Fruit fly (Drosophila melanogaster): Measurements from ENCODE around the gene sturkopf.

Gene sturkopf

DNA sequence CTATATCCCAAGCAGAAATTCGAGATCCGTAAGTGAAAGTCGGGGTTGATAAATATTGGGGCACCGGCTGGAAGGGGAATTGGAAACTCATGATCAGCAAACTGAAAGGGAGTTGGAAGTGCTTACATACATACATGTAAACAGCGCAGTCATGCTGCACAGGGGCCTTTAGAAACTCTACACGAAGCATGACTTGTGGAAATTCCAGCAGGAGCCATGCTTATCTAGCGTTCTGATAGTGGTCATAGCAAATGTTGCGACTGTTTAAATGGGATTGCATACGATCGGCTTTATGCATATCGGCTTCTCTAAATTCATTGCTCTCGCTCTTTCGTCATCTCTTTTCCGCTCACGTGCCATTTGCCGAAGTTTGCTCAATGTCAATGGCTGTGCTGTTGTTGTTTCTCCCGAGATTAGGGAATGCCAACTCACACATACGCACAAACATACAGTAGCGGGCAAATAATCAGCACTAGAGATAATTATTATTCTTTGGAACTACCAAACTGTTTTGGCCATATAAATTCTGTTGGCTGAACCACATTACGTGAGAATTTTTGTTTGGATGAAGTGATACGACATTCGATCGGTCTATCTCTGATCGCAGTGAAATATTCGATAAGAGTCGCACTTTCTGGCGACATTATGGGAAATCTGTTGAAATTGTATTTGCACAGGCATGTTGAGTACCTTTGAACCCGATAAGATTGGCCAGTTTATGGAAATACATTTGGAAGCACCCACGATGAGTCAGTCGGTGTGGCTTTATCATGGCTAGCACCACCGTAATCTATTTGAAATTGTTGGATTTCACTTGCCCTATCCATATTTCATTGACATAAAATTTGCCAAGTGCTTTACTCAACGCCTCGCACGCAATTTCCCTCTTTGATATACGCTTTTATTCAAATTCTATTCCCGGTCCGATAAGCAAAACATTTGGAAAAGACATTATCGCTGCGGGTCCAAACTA lies 23.1 kb upstream of the sturkopf start (continued):
- TF ChIP-seq Dll (GFP tag; IDR thresholded peaks at IDR 0.05; ENCODE audit: partially characterized antibody) = no peak
- TF ChIP-seq Usf (GFP tag; optimal IDR thresholded peaks at IDR 0.05) = no peak
- TF ChIP-seq so (GFP tag; IDR thresholded peaks at IDR 0.05) = no peak
- no peak for TF ChIP-seq C15 (GFP tag; IDR thresholded peaks at IDR 0.05)
- TF ChIP-seq CG4617 (GFP tag; optimal IDR thresholded peaks at IDR 0.05; ENCODE audit: borderline replicate concordance) = no peak
- TF ChIP-seq Blimp-1 (GFP tag; optimal IDR thresholded peaks at IDR 0.05) = no peak
- no peak for TF ChIP-seq bcd (GFP tag; optimal IDR thresholded peaks at IDR 0.05)
- no peak for TF ChIP-seq Sry-β (GFP tag; optimal IDR thresholded peaks at IDR 0.05)
- no peak for TF ChIP-seq CG43689 (GFP tag; IDR thresholded peaks at IDR 0.05)
- TF ChIP-seq CG12299 (tag; optimal IDR thresholded peaks at IDR 0.05) = no peak
- no peak for TF ChIP-seq toy (GFP tag; IDR thresholded peaks at IDR 0.05)
- no peak for TF ChIP-seq ken (GFP tag; IDR thresholded peaks at IDR 0.05)
- no peak for TF ChIP-seq NK7.1 (GFP tag; optimal IDR thresholded peaks at IDR 0.05)
- TF ChIP-seq Bdp1 (GFP tag; optimal IDR thresholded peaks at IDR 0.05) = no peak
- no peak for TF ChIP-seq tup (GFP tag; optimal IDR thresholded peaks at IDR 0.05)
- no peak for TF ChIP-seq CG3163 (GFP tag; optimal IDR thresholded peaks at IDR 0.05)
- TF ChIP-seq Side (GFP tag; optimal IDR thresholded peaks at IDR 0.05) = no peak
- TF ChIP-seq PHDP (tag; optimal IDR thresholded peaks at IDR 0.05) = peak; percentile 22
- no peak for TF ChIP-seq sc (optimal IDR thresholded peaks at IDR 0.05)
- no peak for TF ChIP-seq sc (GFP tag; optimal IDR thresholded peaks at IDR 0.05)
- TF ChIP-seq Chrac-16 (GFP tag; optimal IDR thresholded peaks at IDR 0.05) = no peak
- no peak for TF ChIP-seq Atf3 (GFP tag; optimal IDR thresholded peaks at IDR 0.05)
- no peak for TF ChIP-seq CG14710 (tag; optimal IDR thresholded peaks at IDR 0.05)
- TF ChIP-seq CG18011 (GFP tag; optimal IDR thresholded peaks at IDR 0.05) = no peak
- TF ChIP-seq schlank (tag; optimal IDR thresholded peaks at IDR 0.05) = no peak
- no peak for TF ChIP-seq pum (GFP tag; optimal IDR thresholded peaks at IDR 0.05)
- TF ChIP-seq Doc3 (GFP tag; IDR thresholded peaks at IDR 0.05; ENCODE audit: partially characterized antibody) = no peak
- no peak for TF ChIP-seq gce (GFP tag; IDR thresholded peaks at IDR 0.05)
- no peak for TF ChIP-seq unc-4 (GFP tag; IDR thresholded peaks at IDR 0.05; ENCODE audit: partially characterized antibody)
- no peak for TF ChIP-seq CG9817 (tag; optimal IDR thresholded peaks at IDR 0.05)
- TF ChIP-seq kay (GFP tag; optimal IDR thresholded peaks at IDR 0.05) = no peak
- TF ChIP-seq Dip3 (GFP tag; optimal IDR thresholded peaks at IDR 0.05) = no peak
- TF ChIP-seq CrebB (tag; optimal IDR thresholded peaks at IDR 0.05) = no peak
- no peak for TF ChIP-seq pzg (GFP tag; optimal IDR thresholded peaks at IDR 0.05)
- TF ChIP-seq pb (GFP tag; optimal IDR thresholded peaks at IDR 0.05) = no peak
- no peak for TF ChIP-seq crp (GFP tag; optimal IDR thresholded peaks at IDR 0.05)
- no peak for TF ChIP-seq CG2712 (tag; optimal IDR thresholded peaks at IDR 0.05)
- TF ChIP-seq nerfin-2 (GFP tag; IDR thresholded peaks at IDR 0.05; ENCODE audit: partially characterized antibody) = no peak
- no peak for TF ChIP-seq HLH54F (GFP tag; optimal IDR thresholded peaks at IDR 0.05)
- TF ChIP-seq knrl (GFP tag; IDR thresholded peaks at IDR 0.05; ENCODE audit: partially characterized antibody) = no peak
- no peak for TF ChIP-seq CG11560 (tag; IDR thresholded peaks at IDR 0.05)
- no peak for TF ChIP-seq CG10462 (GFP tag; optimal IDR thresholded peaks at IDR 0.05)
- no peak for TF ChIP-seq CG1832 (GFP tag; optimal IDR thresholded peaks at IDR 0.05)
- TF ChIP-seq ind (GFP tag; optimal IDR thresholded peaks at IDR 0.05) = no peak
- no peak for TF ChIP-seq CG17829 (tag; optimal IDR thresholded peaks at IDR 0.05)
- TF ChIP-seq CG32532 (GFP tag; IDR thresholded peaks at IDR 0.05) = peak; percentile 58
- TF ChIP-seq CG3281 (GFP tag; optimal IDR thresholded peaks at IDR 0.05) = peak; percentile 9
- no peak for TF ChIP-seq D19A (tag; optimal IDR thresholded peaks at IDR 0.05)
- no peak for TF ChIP-seq run (tag; optimal IDR thresholded peaks at IDR 0.05)

Data from whole organism, embryonic.